Worm (Caenorhabditis elegans) whole organism, L4 larva: ENCODE measurements around the gene T28C6.5.
A peak's percentile ranks its signal among the peaks of the same experiment; 100 is the strongest.

Experiments
- T20F7.1 ChIP-seq: fragments of 200-800 bp; sonication (Bioruptor generic); optimal IDR thresholded peaks from 2 replicates; lab custom pipeline; 2018; ENCODE audit warnings: mild to moderate bottlenecking, missing genetic modification characterization, missing compliant biosample characterization
- Y48G9A.11 ChIP-seq: fragments of 200-800 bp; sonication (Bioruptor generic); IDR thresholded peaks from 2 replicates; pipeline ENCODE4 v1.3.6; 2022; ENCODE audit warnings: missing genetic modification reagents, missing genetic modification characterization, missing compliant biosample characterization
- daf-16 ChIP-seq, 3 experiments: sonication (generic microtip); optimal IDR thresholded peaks; 2 replicates each; lab custom pipeline; 2016 to 2017; ENCODE audit warnings: missing genetic modification characterization in 3 of 3, missing genetic modification reagents in 3 of 3, mild to moderate bottlenecking in 2 of 3, missing compliant biosample characterization in 2 of 3, missing biosample characterization in 1 of 3, moderate library complexity in 1 of 3
- dpl-1 ChIP-seq: fragments of 150-350 bp; optimal IDR thresholded peaks from 2 replicates; lab custom pipeline; 2014; ENCODE audit warnings: missing biosample characterization, missing genetic modification reagents, missing genetic modification characterization
- dve-1 ChIP-seq: sonication (generic microtip); optimal IDR thresholded peaks from 2 replicates; lab custom pipeline; 2017; ENCODE audit warnings: antibody characterized with exemption, mild to moderate bottlenecking, missing genetic modification characterization, missing compliant biosample characterization; ENCODE audit not compliant: insufficient read depth
- hif-1 ChIP-seq, 2 experiments: sonication (generic microtip); optimal IDR thresholded peaks; 2 replicates each; lab custom pipeline; 2016 to 2017; ENCODE audit warnings: missing compliant biosample characterization in 2 of 2, missing genetic modification characterization in 2 of 2, missing genetic modification reagents in 2 of 2, missing genotype in 2 of 2, mild to moderate bottlenecking in 1 of 2
- hlh-11 ChIP-seq: fragments of 200-800 bp; sonication (Bioruptor generic); optimal IDR thresholded peaks from 2 replicates; lab custom pipeline; 2018; ENCODE audit warnings: mild to moderate bottlenecking, missing genetic modification characterization, missing compliant biosample characterization
- hlh-30 ChIP-seq: sonication (generic microtip); optimal IDR thresholded peaks from 2 replicates; lab custom pipeline; 2017; ENCODE audit warnings: antibody characterized with exemption, mild to moderate bottlenecking, missing genetic modification characterization, missing compliant biosample characterization; ENCODE audit not compliant: insufficient read depth
- jun-1 ChIP-seq: fragments of 150-350 bp; optimal IDR thresholded peaks from 2 replicates; lab custom pipeline; 2014; ENCODE audit warnings: missing biosample characterization, missing genetic modification reagents, missing genetic modification characterization
- mdl-1 ChIP-seq, 2 experiments: fragments of 150-350 bp in 1 of 2; sonication (generic microtip) in 1 of 2; optimal IDR thresholded peaks; 2 replicates each; lab custom pipeline; 2014 to 2017; ENCODE audit warnings: missing biosample characterization in 2 of 2, missing genetic modification characterization in 2 of 2
- mes-2 ChIP-seq: sonication (generic microtip); optimal IDR thresholded peaks from 2 replicates; lab custom pipeline; 2016; ENCODE audit warnings: missing genotype, mild to moderate bottlenecking, missing genetic modification characterization, missing compliant biosample characterization; ENCODE audit not compliant: poor library complexity, severe bottlenecking
- nhr-102 ChIP-seq: sonication (generic microtip); optimal IDR thresholded peaks from 2 replicates; lab custom pipeline; 2016; ENCODE audit warnings: mild to moderate bottlenecking, missing genetic modification characterization, moderate library complexity, missing compliant biosample characterization
- nhr-28 ChIP-seq: fragments of 150-350 bp; optimal IDR thresholded peaks from 2 replicates; lab custom pipeline; 2014; ENCODE audit warnings: missing biosample characterization, missing genetic modification characterization
- nhr-6 ChIP-seq: fragments of 150-350 bp; optimal IDR thresholded peaks from 2 replicates; lab custom pipeline; 2014; ENCODE audit warnings: missing biosample characterization, missing genetic modification characterization
- nhr-77 ChIP-seq: fragments of 150-350 bp; optimal IDR thresholded peaks from 2 replicates; lab custom pipeline; 2014; ENCODE audit warnings: missing biosample characterization, missing genetic modification characterization
- snpc-1.2 ChIP-seq: fragments of 200-800 bp; sonication (Bioruptor generic); IDR thresholded peaks from 2 replicates; pipeline ENCODE4 v1.3.6; 2022; ENCODE audit warnings: missing genetic modification reagents, missing genetic modification characterization, missing compliant biosample characterization
- unc-130 ChIP-seq: sonication (generic microtip); optimal IDR thresholded peaks from 2 replicates; lab custom pipeline; 2016; ENCODE audit warnings: missing genetic modification reagents, missing genetic modification characterization, missing compliant biosample characterization
- vab-7 ChIP-seq: fragments of 200-800 bp; sonication (Bioruptor generic); IDR thresholded peaks from 2 replicates; pipeline ENCODE4 v1.3.6; 2022; ENCODE audit warnings: missing genetic modification reagents, missing genetic modification characterization, missing compliant biosample characterization

T28C6.5 gene

ce11 chrIV:8867562-8867961, 46.3 kb downstream of the T28C6.5 start:
- TF ChIP-seq nhr-28 (tag; lab: Kevin White, UChicago): peak; percentile 67
- peak; percentile 13 for TF ChIP-seq dpl-1 (GFP tag; lab: Kevin White, UChicago)
- TF ChIP-seq unc-130 (GFP tag; lab: Kevin White, UChicago): no peak
- no peak for TF ChIP-seq daf-16 (GFP tag; optimal IDR thresholded peaks at IDR 0.05; lab: Kevin White, UChicago)
- TF ChIP-seq daf-16 (tag; optimal IDR thresholded peaks at IDR 0.05; lab: Kevin White, UChicago): peak; percentile 26
- TF ChIP-seq hlh-30: peak; percentile 13
- TF ChIP-seq jun-1: no peak
- peak; percentile 46 for TF ChIP-seq hlh-11 (tag; lab: Kevin White, UChicago)
- TF ChIP-seq snpc-1.2 (GFP tag; lab: Robert Waterston, UW): no peak
- TF ChIP-seq nhr-102: no peak
- TF ChIP-seq hif-1 (tag; optimal IDR thresholded peaks at IDR 0.05; lab: Kevin White, UChicago): no peak
- peak; percentile 23 for TF ChIP-seq nhr-77 (tag; lab: Kevin White, UChicago)
- TF ChIP-seq vab-7 (GFP tag; lab: Robert Waterston, UW): no peak
- peak; percentile 45 for TF ChIP-seq dve-1 (tag; lab: Kevin White, UChicago)

- TF ChIP-seq mdl-1 (tag; optimal IDR thresholded peaks at IDR 0.05; lab: Kevin White, UChicago) (peak in 1 of 2 experiments; percentile 4), Y48G9A.11 (GFP tag; lab: Robert Waterston, UW) (peak; percentile 89), hlh-30 (peak; percentile 46), T20F7.1 (GFP tag; lab: Kevin White, UChicago) (peak; percentile 96), mes-2 (tag; lab: Kevin White, UChicago) (peak; percentile 62), nhr-6 (tag; lab: Kevin White, UChicago) (no peak), dpl-1 (GFP tag; lab: Kevin White, UChicago) (peak; percentile 95), nhr-28 (tag; lab: Kevin White, UChicago) (no peak)
These were observed 48.4 kb downstream of the T28C6.5 start, which contains the start of gene npp-23 for ce11 chrIV:8869624-8870023. Gene npp-23, minus strand, starts transcription at chrIV:8869679.
